Worm (Caenorhabditis elegans) whole organism, young adult: ENCODE measurements around the gene ddn-3.

Experiments
- D2030.7 ChIP-seq: fragments of 200-800 bp; sonication (Bioruptor generic); IDR thresholded peaks from 2 replicates; pipeline ENCODE4 v1.3.6; 2022; ENCODE audit warnings: missing genetic modification reagents, missing genetic modification characterization, missing compliant biosample characterization
- F39B2.1 ChIP-seq: fragments of 200-800 bp; sonication (Bioruptor generic); IDR thresholded peaks from 2 replicates; pipeline ENCODE4 v1.3.6; 2022; ENCODE audit warnings: missing genetic modification reagents, missing genetic modification characterization, missing compliant biosample characterization
- aptf-3 ChIP-seq: fragments of 200-800 bp; sonication (Bioruptor generic); IDR thresholded peaks from 2 replicates; pipeline ENCODE4 v1.3.6; 2022; ENCODE audit warnings: missing genetic modification characterization, missing compliant biosample characterization
- ceh-100 ChIP-seq: fragments of 200-800 bp; sonication (Bioruptor generic); IDR thresholded peaks from 2 replicates; pipeline ENCODE4 v1.3.6; 2022; ENCODE audit warnings: missing genetic modification reagents, missing genetic modification characterization, missing compliant biosample characterization
- pha-4 ChIP-seq: fragments of 150-350 bp; sonication (generic microtip); optimal IDR thresholded peaks from 2 replicates; lab custom pipeline; 2014; ENCODE audit warnings: missing biosample characterization, missing genetic modification reagents, missing genetic modification characterization
- tbp1 ChIP-seq: fragments of 200-800 bp; sonication (Bioruptor generic); optimal IDR thresholded peaks from 2 replicates; lab custom pipeline; 2018; ENCODE audit warnings: mild to moderate bottlenecking, missing genetic modification characterization, missing compliant biosample characterization

DNA sequence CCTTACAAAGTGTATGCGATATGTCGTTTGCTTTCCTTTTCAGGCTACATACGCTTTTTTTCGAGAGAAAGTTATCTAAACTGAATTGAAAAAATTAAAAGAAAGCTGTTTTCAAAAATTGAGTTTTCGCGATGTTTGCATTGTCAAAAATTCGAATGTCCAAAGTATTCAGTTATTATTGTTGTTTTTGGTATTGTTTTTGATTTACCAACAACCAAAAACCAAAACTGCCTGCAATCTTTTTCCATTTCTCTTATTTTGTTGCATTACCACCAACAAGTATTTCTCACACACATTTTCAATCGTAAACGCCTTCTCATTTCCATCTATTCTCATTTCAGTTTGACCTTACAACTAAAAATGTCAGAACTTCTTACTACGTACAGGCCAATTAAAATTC, 17.8 kb upstream of the ddn-3 start, which contains the start of gene pepm-1:
- TF ChIP-seq F39B2.1 (GFP tag; lab: Robert Waterston, UW) (no peak), aptf-3 (GFP tag; lab: Robert Waterston, UW) (no peak), ceh-100 (GFP tag; lab: Robert Waterston, UW) (no peak), D2030.7 (GFP tag; lab: Robert Waterston, UW) (no peak), pha-4 (no peak), tbp1 (no peak)
